Worm (Caenorhabditis elegans) whole organism, L4/young adult: Measurements from ENCODE around the gene C24F3.2.

ENCODE experiments used
- W03F9.2 ChIP-seq: fragments of 150-350 bp; optimal IDR thresholded peaks from 2 replicates; lab custom pipeline; 2014; ENCODE audit warnings: missing biosample characterization, missing genetic modification characterization
- him-1 ChIP-seq: sonication (generic microtip); optimal IDR thresholded peaks from 2 replicates; lab custom pipeline; 2016; ENCODE audit warnings: missing genotype, missing genetic modification reagents, missing genetic modification characterization, missing compliant biosample characterization

ce11 chrIV:10227534-10227933 lies 5.2 kb downstream of the C24F3.2 start, which contains the start of gene F01G10.6:
- TF ChIP-seq him-1: no peak
- TF ChIP-seq W03F9.2 (tag; lab: Kevin White, UChicago): no peak
